Worm (Caenorhabditis elegans) whole organism, early embryonic: ENCODE measurements around the gene cyp-37B1.

Experiments used
- B0310.2 ChIP-seq: sonication (generic microtip); optimal IDR thresholded peaks from 2 replicates; lab custom pipeline; 2016; ENCODE audit warnings: mild to moderate bottlenecking, missing genetic modification characterization, missing compliant biosample characterization
- F13C5.2 ChIP-seq: sonication (generic microtip); optimal IDR thresholded peaks from 2 replicates; lab custom pipeline; 2017; ENCODE audit warnings: mild to moderate bottlenecking, missing genetic modification characterization, inconsistent platforms, missing compliant biosample characterization
- aly-1 ChIP-seq: sonication (generic microtip); optimal IDR thresholded peaks from 2 replicates; lab custom pipeline; 2016; ENCODE audit warnings: missing genetic modification characterization, missing compliant biosample characterization
- ama-1 ChIP-seq: fragments of 150-350 bp; optimal IDR thresholded peaks from 2 replicates; lab custom pipeline; 2014
- ceh-13 ChIP-seq: fragments of 200-800 bp; sonication (Bioruptor generic); optimal IDR thresholded peaks from 2 replicates; lab custom pipeline; 2018; ENCODE audit warnings: mild to moderate bottlenecking, missing genetic modification characterization, missing compliant biosample characterization
- ceh-36 ChIP-seq: sonication (generic microtip); optimal IDR thresholded peaks from 2 replicates; lab custom pipeline; 2016; ENCODE audit warnings: missing genetic modification characterization, inconsistent platforms, missing compliant biosample characterization
- ets-7 ChIP-seq: sonication (generic microtip); optimal IDR thresholded peaks from 2 replicates; lab custom pipeline; 2016; ENCODE audit warnings: missing genotype, missing genetic modification characterization, missing compliant biosample characterization
- flt-1 ChIP-seq: fragments of 200-800 bp; sonication (Bioruptor generic); IDR thresholded peaks from 2 replicates; pipeline ENCODE4 v1.3.6; 2022; ENCODE audit warnings: missing genetic modification characterization, missing compliant biosample characterization
- hmbx-1 ChIP-seq: sonication (generic microtip); optimal IDR thresholded peaks from 2 replicates; lab custom pipeline; 2016; ENCODE audit warnings: mild to moderate bottlenecking, missing genetic modification characterization, missing compliant biosample characterization
- hmg-4 ChIP-seq: fragments of 200-800 bp; sonication (Bioruptor generic); optimal IDR thresholded peaks from 2 replicates; lab custom pipeline; 2018; ENCODE audit warnings: mild to moderate bottlenecking, missing genetic modification characterization, missing compliant biosample characterization
- hnd-1 ChIP-seq: sonication (generic microtip); optimal IDR thresholded peaks from 2 replicates; lab custom pipeline; 2016; ENCODE audit warnings: missing genetic modification characterization, missing compliant biosample characterization
- pes-1 ChIP-seq: fragments of 200-800 bp; sonication (Bioruptor generic); IDR thresholded peaks from 2 replicates; pipeline ENCODE4 v1.3.6; 2022; ENCODE audit warnings: missing genetic modification reagents, missing genetic modification characterization, missing compliant biosample characterization
- scrt-1 ChIP-seq: fragments of 200-800 bp; sonication (Bioruptor generic); IDR thresholded peaks from 2 replicates; pipeline ENCODE4 v1.3.6; 2022; ENCODE audit warnings: missing genetic modification characterization, missing compliant biosample characterization
- sea-1 ChIP-seq: fragments of 200-800 bp; sonication (Bioruptor generic); conservative IDR thresholded peaks from 2 replicates; pipeline ENCODE4 v1.3.6; 2022; ENCODE audit warnings: missing genetic modification characterization, missing compliant biosample characterization
- tbx-11 ChIP-seq: fragments of 200-800 bp; sonication (Bioruptor generic); IDR thresholded peaks from 2 replicates; pipeline ENCODE4 v1.3.6; 2022; ENCODE audit warnings: missing genetic modification characterization, missing compliant biosample characterization
- tbx-37 ChIP-seq: fragments of 200-800 bp; sonication (Bioruptor generic); conservative IDR thresholded peaks from 2 replicates; pipeline ENCODE4 v1.3.6; 2022; ENCODE audit warnings: missing genetic modification reagents, missing genetic modification characterization, missing compliant biosample characterization
- tra-4 ChIP-seq: sonication (generic microtip); optimal IDR thresholded peaks from 2 replicates; lab custom pipeline; 2017; ENCODE audit warnings: missing genetic modification characterization, missing compliant biosample characterization

Gene cyp-37B1

DNA sequence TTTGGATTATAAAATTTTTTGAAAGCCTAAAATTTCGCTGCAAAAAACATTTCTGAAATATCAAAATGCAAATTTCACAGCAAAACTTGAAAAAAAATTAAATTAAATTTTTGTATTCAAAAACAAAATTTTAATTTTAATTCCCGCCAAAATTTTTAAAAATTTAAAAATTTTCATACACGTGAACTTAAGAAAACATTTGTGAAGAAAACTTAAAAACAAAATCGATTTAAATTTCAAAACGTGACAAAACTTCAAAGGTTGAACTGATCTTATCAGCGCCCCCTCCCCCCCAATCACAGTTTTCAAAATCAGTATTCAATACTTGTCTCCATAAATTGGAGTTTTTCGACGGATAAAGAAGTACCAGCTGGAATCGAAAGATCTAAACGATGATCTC lies 40.7 kb upstream of the cyp-37B1 start, which contains the start of gene F21H7.5:
TSS of gene F21H7.5 (plus strand) at position 301 of the 400 bp plus-strand sequence.
- TF ChIP-seq sea-1 (GFP tag; lab: Robert Waterston, UW) (no peak), tra-4 (no peak), tbx-37 (GFP tag; lab: Robert Waterston, UW) (no peak), ama-1 (no peak), ceh-13 (no peak), hmbx-1 (tag; lab: Kevin White, UChicago) (no peak)

DNA sequence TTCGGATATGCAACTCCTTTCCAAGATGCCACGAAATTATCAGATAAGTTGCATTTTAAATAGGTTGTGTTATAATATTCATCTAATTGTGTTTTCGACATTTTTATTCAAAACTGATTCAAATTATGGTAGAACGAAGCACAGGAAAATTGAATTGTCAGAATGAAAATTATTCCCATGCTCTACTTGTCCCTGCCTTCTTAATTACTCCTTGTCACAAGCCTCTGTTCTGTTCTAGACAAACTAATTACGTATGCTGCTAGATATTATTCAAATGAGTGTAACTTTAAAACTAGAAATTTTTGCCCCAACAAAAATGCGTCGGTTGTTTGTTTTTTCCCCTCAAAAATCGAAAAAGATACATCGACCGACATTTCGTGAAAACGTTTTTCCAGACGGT lies 33.8 kb upstream of the cyp-37B1 start, which contains the start of gene srh-104:
TSS of gene srh-104 (minus strand) at position 101 of the 400 bp plus-strand sequence.
- TF ChIP-seq ets-7 (no peak), F13C5.2 (tag; lab: Kevin White, UChicago) (no peak), hnd-1 (no peak), sea-1 (GFP tag; lab: Robert Waterston, UW) (no peak), hmbx-1 (tag; lab: Kevin White, UChicago) (no peak), hmg-4 (GFP tag; lab: Kevin White, UChicago) (no peak), tbx-37 (GFP tag; lab: Robert Waterston, UW) (no peak), B0310.2 (tag; lab: Kevin White, UChicago) (no peak), ama-1 (no peak), scrt-1 (GFP tag; lab: Robert Waterston, UW) (no peak), ceh-36 (tag; lab: Kevin White, UChicago) (no peak)

DNA sequence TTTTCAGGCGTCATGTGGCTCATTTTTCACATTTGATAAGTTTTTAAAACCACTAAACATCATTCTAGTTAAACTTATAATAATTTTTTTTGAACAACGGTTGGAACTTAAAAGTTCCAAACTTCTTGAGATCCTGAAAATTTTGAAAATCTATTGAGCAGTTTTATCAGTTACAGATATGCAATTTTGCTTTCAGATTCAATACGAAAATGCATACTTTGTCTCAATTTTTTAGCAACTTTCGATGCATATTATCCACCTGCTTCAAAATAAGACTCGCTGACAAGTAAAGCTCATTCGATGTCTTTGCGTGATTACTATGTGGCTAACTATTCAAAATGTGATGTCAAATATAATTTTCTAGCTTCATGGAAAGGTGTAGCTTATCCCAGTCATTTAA lies 31.3 kb upstream of the cyp-37B1 start, which contains the start of gene srh-95:
TSS of gene srh-95 (plus strand) at position 301 of the 400 bp plus-strand sequence.
- TF ChIP-seq pes-1 (GFP tag; lab: Robert Waterston, UW) (no peak), ama-1 (no peak), B0310.2 (tag; lab: Kevin White, UChicago) (no peak), aly-1 (tag; lab: Kevin White, UChicago) (no peak), tra-4 (no peak), scrt-1 (GFP tag; lab: Robert Waterston, UW) (no peak), hnd-1 (no peak)

DNA sequence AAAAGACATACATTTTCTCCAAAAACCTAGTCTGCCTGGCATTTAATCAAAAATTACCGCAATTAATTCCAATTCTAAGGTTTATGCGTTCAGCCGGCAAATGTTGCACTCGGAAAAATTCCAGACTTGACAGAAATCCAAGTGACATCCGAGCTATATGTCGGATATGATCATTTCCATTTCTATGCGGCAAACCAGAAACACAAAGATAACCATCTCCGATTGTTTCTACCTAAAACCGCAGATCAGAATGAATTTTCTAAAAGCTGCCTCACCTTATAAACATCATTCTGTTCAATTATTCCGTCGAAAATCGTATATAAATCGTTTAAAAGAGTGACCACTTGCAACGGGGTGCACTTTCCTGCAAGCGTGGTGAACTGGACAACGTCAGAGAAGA lies 28.8 kb upstream of the cyp-37B1 start:
- TF ChIP-seq hmbx-1 (tag; lab: Kevin White, UChicago), result no peak
- TF ChIP-seq hnd-1, result no peak
- no peak for TF ChIP-seq tra-4
- no peak for TF ChIP-seq tbx-37 (GFP tag; lab: Robert Waterston, UW)
- TF ChIP-seq ama-1, result no peak
- no peak for TF ChIP-seq hmg-4 (GFP tag; lab: Kevin White, UChicago)
- TF ChIP-seq pes-1 (GFP tag; lab: Robert Waterston, UW), result no peak
- TF ChIP-seq ets-7, result no peak

DNA sequence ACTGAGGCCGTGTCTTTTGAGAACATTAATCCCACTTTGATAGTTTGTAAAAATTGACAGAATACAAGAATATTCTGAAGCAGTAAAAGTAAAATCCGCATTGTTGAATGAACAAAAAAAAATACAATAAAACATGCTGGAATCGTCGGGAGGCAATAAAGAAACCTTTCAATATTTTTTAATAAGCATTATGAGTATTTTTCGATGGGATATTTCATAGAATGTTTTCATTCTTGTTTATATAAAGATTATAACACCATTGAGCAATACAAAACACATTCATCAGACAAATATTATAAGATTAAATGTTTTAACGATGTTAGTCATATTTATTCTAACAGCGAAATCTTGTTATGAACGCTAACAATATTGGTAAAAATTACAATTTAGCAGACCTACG lies 24.2 kb upstream of the cyp-37B1 start, which contains the start of gene gcy-20:
TSS of gene gcy-20 (minus strand) at position 101 of the 400 bp plus-strand sequence.
- TF ChIP-seq pes-1 (GFP tag; lab: Robert Waterston, UW), result no peak
- TF ChIP-seq scrt-1 (GFP tag; lab: Robert Waterston, UW), result no peak
- no peak for TF ChIP-seq ceh-36 (tag; lab: Kevin White, UChicago)
- no peak for TF ChIP-seq tbx-11 (GFP tag; lab: Robert Waterston, UW)
- TF ChIP-seq ceh-13, result no peak
- TF ChIP-seq B0310.2 (tag; lab: Kevin White, UChicago), result no peak
- no peak for TF ChIP-seq aly-1 (tag; lab: Kevin White, UChicago)
- TF ChIP-seq tra-4, result no peak
- no peak for TF ChIP-seq hmbx-1 (tag; lab: Kevin White, UChicago)
- no peak for TF ChIP-seq sea-1 (GFP tag; lab: Robert Waterston, UW)
- no peak for TF ChIP-seq ama-1
- no peak for TF ChIP-seq tbx-37 (GFP tag; lab: Robert Waterston, UW)
- no peak for TF ChIP-seq hnd-1
- TF ChIP-seq ets-7, result no peak

DNA sequence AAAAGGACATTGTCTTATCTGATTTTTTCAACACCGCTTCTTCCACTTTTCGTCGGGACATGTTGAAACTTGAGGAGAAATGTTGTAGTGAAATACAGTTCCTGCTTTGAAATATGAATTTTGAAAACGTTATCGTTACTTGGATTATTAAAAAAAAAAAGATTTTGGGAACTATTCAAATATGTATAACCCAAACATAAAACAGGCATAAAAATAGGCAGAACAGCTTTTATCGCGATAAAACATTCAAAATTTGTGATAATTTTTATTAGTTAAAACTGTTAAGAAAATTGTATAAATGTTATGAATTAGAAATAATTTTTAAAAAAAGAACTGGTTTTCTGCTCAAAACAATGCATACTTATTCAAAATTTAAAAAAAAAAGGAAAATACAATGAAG lies 21.5 kb upstream of the cyp-37B1 start, which contains the start of gene bgnt-1.3:
TSS of gene bgnt-1.3 (minus strand) at position 101 of the 400 bp plus-strand sequence.
- TF ChIP-seq tbx-37 (GFP tag; lab: Robert Waterston, UW) (no peak), sea-1 (GFP tag; lab: Robert Waterston, UW) (no peak), tbx-11 (GFP tag; lab: Robert Waterston, UW) (no peak), aly-1 (tag; lab: Kevin White, UChicago) (no peak), ceh-36 (tag; lab: Kevin White, UChicago) (no peak)

DNA sequence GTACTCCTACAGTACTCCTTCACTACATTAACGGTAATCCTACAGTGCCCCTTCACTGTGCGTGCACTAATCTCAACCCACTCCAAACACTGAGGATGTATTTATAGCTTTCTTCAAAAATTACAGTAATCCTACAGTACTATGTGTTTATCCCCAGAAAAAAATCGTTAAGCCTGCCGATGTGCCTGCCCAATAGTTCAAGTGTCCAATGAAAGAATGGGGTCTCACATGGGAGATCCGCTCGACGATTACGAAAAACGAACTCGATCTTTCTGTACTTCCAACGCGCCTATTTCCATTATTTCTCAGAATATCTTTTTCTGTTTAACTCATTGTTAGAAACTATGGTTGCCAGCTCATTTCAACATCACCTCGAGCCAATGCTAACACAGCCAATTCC lies 19.8 kb upstream of the cyp-37B1 start, which contains the start of gene nhr-218:
TSS of gene nhr-218 (plus strand) at position 301 of the 400 bp plus-strand sequence.
- no peak for TF ChIP-seq F13C5.2 (tag; lab: Kevin White, UChicago)

DNA sequence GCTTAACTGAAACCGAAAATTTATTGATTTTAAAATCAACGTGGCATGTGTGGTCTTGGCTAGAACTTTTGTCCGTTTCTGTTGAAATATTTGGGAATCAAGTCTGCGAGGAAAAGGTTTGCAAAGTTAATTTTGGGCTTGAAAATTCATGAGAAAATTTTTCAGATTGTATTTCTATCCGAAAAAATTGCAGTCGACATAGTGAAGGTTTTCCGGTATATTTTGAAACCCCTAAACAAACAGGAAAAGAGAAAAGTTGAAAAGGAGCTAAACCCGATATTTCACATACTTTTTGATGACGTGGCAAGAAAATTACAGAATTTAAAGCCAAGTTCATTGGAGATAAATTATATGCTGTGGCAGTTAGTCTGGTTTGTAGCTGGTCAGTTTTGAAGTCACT lies 18.2 kb upstream of the cyp-37B1 start, which contains the start of gene nhr-127:
TSS of gene nhr-127 (plus strand) at position 301 of the 400 bp plus-strand sequence.
- TF ChIP-seq hmg-4 (GFP tag; lab: Kevin White, UChicago), result no peak
- no peak for TF ChIP-seq scrt-1 (GFP tag; lab: Robert Waterston, UW)
- TF ChIP-seq tbx-11 (GFP tag; lab: Robert Waterston, UW), result no peak
- no peak for TF ChIP-seq ceh-36 (tag; lab: Kevin White, UChicago)
- no peak for TF ChIP-seq hmbx-1 (tag; lab: Kevin White, UChicago)
- TF ChIP-seq sea-1 (GFP tag; lab: Robert Waterston, UW), result no peak
- TF ChIP-seq ets-7, result no peak
- TF ChIP-seq ama-1, result no peak
- TF ChIP-seq B0310.2 (tag; lab: Kevin White, UChicago), result no peak
- TF ChIP-seq ceh-13, result no peak
- TF ChIP-seq hnd-1, result no peak
- no peak for TF ChIP-seq tbx-37 (GFP tag; lab: Robert Waterston, UW)
- TF ChIP-seq tra-4, result no peak
- TF ChIP-seq aly-1 (tag; lab: Kevin White, UChicago), result no peak
- TF ChIP-seq flt-1 (GFP tag; lab: Robert Waterston, UW), result no peak
- no peak for TF ChIP-seq F13C5.2 (tag; lab: Kevin White, UChicago)
